Fruit fly (Drosophila melanogaster) whole organism, embryonic: ENCODE results near the gene CrzR.

Experiments used
- Adf1 ChIP-seq: fragments of 200-800 bp; sonication (Bioruptor generic); IDR thresholded peaks from 2 replicates; pipeline ENCODE4 v1.3.6; 2022; ENCODE audit warnings: missing biosample characterization, missing genetic modification characterization
- CG10209 ChIP-seq: fragments of 200-800 bp; sonication (Bioruptor generic); optimal IDR thresholded peaks from 3 replicates; lab custom pipeline; 2017; ENCODE audit warnings: missing biosample characterization, mild to moderate bottlenecking, missing genetic modification characterization, missing genetic modification reagents
- CG11247 ChIP-seq: fragments of 200-800 bp; sonication (Bioruptor generic); IDR thresholded peaks from 2 replicates; pipeline ENCODE4 v1.3.6; 2022; ENCODE audit warnings: missing biosample characterization, missing genetic modification characterization
- CG11696 ChIP-seq: fragments of 200-800 bp; sonication (Bioruptor generic); IDR thresholded peaks from 2 replicates; pipeline ENCODE4 v1.3.6; 2022; ENCODE audit warnings: missing biosample characterization, missing genetic modification characterization
- CG12071 ChIP-seq: fragments of 200-800 bp; sonication (Bioruptor generic); optimal IDR thresholded peaks from 3 replicates; lab custom pipeline; 2018; ENCODE audit warnings: missing biosample characterization, mild to moderate bottlenecking, missing genetic modification characterization
- CG12299 ChIP-seq: fragments of 200-800 bp; sonication (Bioruptor generic); optimal IDR thresholded peaks from 2 replicates; lab custom pipeline; 2018; ENCODE audit warnings: missing biosample characterization, mild to moderate bottlenecking, missing genetic modification characterization
- CG13123 ChIP-seq: fragments of 200-800 bp; sonication (Bioruptor generic); optimal IDR thresholded peaks from 2 replicates; lab custom pipeline; 2016; ENCODE audit warnings: missing biosample characterization, missing genetic modification characterization
- CG13894 ChIP-seq: fragments of 200-800 bp; sonication (Bioruptor generic); optimal IDR thresholded peaks from 3 replicates; lab custom pipeline; 2018; ENCODE audit warnings: missing biosample characterization, mild to moderate bottlenecking, missing genetic modification characterization, moderate library complexity
- CG14860 ChIP-seq: fragments of 200-800 bp; sonication (Bioruptor generic); IDR thresholded peaks from 3 replicates; pipeline ENCODE4 v1.3.6; 2022; ENCODE audit warnings: missing biosample characterization, missing genetic modification characterization; ENCODE audit not compliant: partially characterized antibody
- CG15011 ChIP-seq: fragments of 200-800 bp; sonication (Bioruptor generic); optimal IDR thresholded peaks from 3 replicates; lab custom pipeline; 2018; ENCODE audit warnings: missing biosample characterization, mild to moderate bottlenecking, missing genetic modification characterization
- CG1603 ChIP-seq: fragments of 200-800 bp; sonication (Bioruptor generic); optimal IDR thresholded peaks from 2 replicates; lab custom pipeline; 2019; ENCODE audit warnings: missing biosample characterization, mild to moderate bottlenecking, missing genetic modification characterization, moderate library complexity
- CG1647 ChIP-seq: fragments of 200-800 bp; sonication (Bioruptor generic); optimal IDR thresholded peaks from 3 replicates; lab custom pipeline; 2016; ENCODE audit warnings: missing biosample characterization, missing genetic modification characterization
- CG16813 ChIP-seq: fragments of 200-800 bp; sonication (Bioruptor generic); IDR thresholded peaks from 3 replicates; pipeline ENCODE4 v1.3.6; 2022; ENCODE audit warnings: missing biosample characterization, missing genetic modification characterization; ENCODE audit not compliant: partially characterized antibody
- CG5953 ChIP-seq: fragments of 200-800 bp; sonication (Bioruptor generic); IDR thresholded peaks from 2 replicates; pipeline ENCODE4 v1.3.6; 2022; ENCODE audit warnings: missing biosample characterization, missing genetic modification characterization
- CG6791 ChIP-seq: fragments of 200-800 bp; sonication (Bioruptor generic); IDR thresholded peaks from 3 replicates; pipeline ENCODE4 v1.3.6; 2022; ENCODE audit warnings: missing biosample characterization, missing genetic modification characterization; ENCODE audit not compliant: partially characterized antibody
- CG7839 ChIP-seq: fragments of 200-800 bp; sonication (Bioruptor generic); optimal IDR thresholded peaks from 3 replicates; lab custom pipeline; 2018; ENCODE audit warnings: missing biosample characterization, mild to moderate bottlenecking, missing genetic modification characterization, moderate library complexity
- CG8089 ChIP-seq: fragments of 200-800 bp; sonication (Bioruptor generic); optimal IDR thresholded peaks from 3 replicates; lab custom pipeline; 2016; ENCODE audit warnings: missing biosample characterization, missing genetic modification characterization
- CG8924 ChIP-seq: fragments of 200-800 bp; optimal IDR thresholded peaks from 3 replicates; lab custom pipeline; 2019; ENCODE audit warnings: missing biosample characterization, mild to moderate bottlenecking, missing genetic modification characterization, moderate library complexity
- CoRest ChIP-seq: fragments of 200-800 bp; sonication (Bioruptor generic); optimal IDR thresholded peaks from 3 replicates; lab custom pipeline; 2018; ENCODE audit warnings: missing biosample characterization, mild to moderate bottlenecking, missing genetic modification characterization, moderate library complexity
- D ChIP-seq, 2 experiments: fragments of 200-800 bp in 1 of 2; fragments of >200 bp in 1 of 2; sonication (Bioruptor generic) in 1 of 2; optimal IDR thresholded peaks; 2 replicates in 1 of 2; 3 replicates in 1 of 2; lab custom pipeline; 2017; ENCODE audit warnings: mild to moderate bottlenecking in 1 of 2, missing biosample characterization in 1 of 2, missing genetic modification characterization in 1 of 2, missing genetic modification reagents in 1 of 2
- Dek ChIP-seq: fragments of 200-800 bp; sonication (Bioruptor generic); optimal IDR thresholded peaks from 3 replicates; lab custom pipeline; 2019; ENCODE audit warnings: missing biosample characterization, mild to moderate bottlenecking, missing genetic modification characterization, moderate library complexity
- Dfd ChIP-seq, 2 experiments: fragments of >200 bp; optimal IDR thresholded peaks; 2 replicates each; lab custom pipeline; 2017; ENCODE audit warnings: missing biosample characterization in 2 of 2, missing genetic modification characterization in 2 of 2
- Dref ChIP-seq: fragments of 200-800 bp; sonication (Bioruptor generic); IDR thresholded peaks from 2 replicates; pipeline ENCODE4 v1.3.6; 2022; ENCODE audit warnings: missing biosample characterization, missing genetic modification characterization
- H2.0 ChIP-seq: fragments of 200-800 bp; sonication (Bioruptor generic); IDR thresholded peaks from 2 replicates; pipeline ENCODE4 v1.3.6; 2022; ENCODE audit warnings: missing biosample characterization, missing genetic modification characterization
- HLHmδ ChIP-seq: fragments of 200-800 bp; sonication (Bioruptor generic); optimal IDR thresholded peaks from 2 replicates; lab custom pipeline; 2018; ENCODE audit warnings: missing biosample characterization, mild to moderate bottlenecking, missing genetic modification characterization, moderate library complexity
- Hr51 ChIP-seq, 2 experiments: fragments of 200-800 bp; sonication (Bioruptor generic); optimal IDR thresholded peaks; 2 replicates in 1 of 2; 3 replicates in 1 of 2; lab custom pipeline; 2016 to 2018; ENCODE audit warnings: missing biosample characterization in 2 of 2, missing genetic modification characterization in 2 of 2, mild to moderate bottlenecking in 1 of 2, moderate library complexity in 1 of 2
- Lhr ChIP-seq: fragments of 200-800 bp; sonication (Bioruptor generic); optimal IDR thresholded peaks from 3 replicates; lab custom pipeline; 2017; ENCODE audit warnings: mild to moderate bottlenecking, missing biosample characterization, missing genetic modification reagents, missing genetic modification characterization
- MTF-1 ChIP-seq: fragments of 200-800 bp; sonication (Bioruptor generic); optimal IDR thresholded peaks from 2 replicates; lab custom pipeline; 2018; ENCODE audit warnings: missing biosample characterization, mild to moderate bottlenecking, missing genetic modification characterization, borderline replicate concordance
- Med ChIP-seq: fragments of 200-800 bp; sonication (Bioruptor generic); peaks from one replicate; lab custom pipeline; 2016; ENCODE audit warnings: missing biosample characterization, missing genetic modification characterization, mild to moderate bottlenecking, inconsistent platforms, moderate library complexity
- Meics ChIP-seq: fragments of 200-800 bp; sonication (Bioruptor generic); optimal IDR thresholded peaks from 2 replicates; lab custom pipeline; 2017; ENCODE audit warnings: missing biosample characterization, mild to moderate bottlenecking, missing genetic modification characterization
- Opbp ChIP-seq: fragments of 200-800 bp; sonication (Bioruptor generic); IDR thresholded peaks from 3 replicates; pipeline ENCODE4 v1.3.6; 2022; ENCODE audit warnings: missing biosample characterization, missing genetic modification characterization; ENCODE audit not compliant: partially characterized antibody
- Pdp1 ChIP-seq, 2 experiments: fragments of 200-800 bp; sonication (Bioruptor generic); optimal IDR thresholded peaks; 3 replicates each; lab custom pipeline; 2016; ENCODE audit warnings: missing biosample characterization in 2 of 2, missing genetic modification characterization in 2 of 2, mild to moderate bottlenecking in 1 of 2, moderate library complexity in 1 of 2
- Rfx ChIP-seq: fragments of 200-800 bp; sonication (Bioruptor generic); IDR thresholded peaks from 2 replicates; pipeline ENCODE4 v1.3.6; 2022; ENCODE audit warnings: missing biosample characterization, missing genetic modification characterization
- ac ChIP-seq: fragments of 200-800 bp; sonication (Bioruptor generic); optimal IDR thresholded peaks from 3 replicates; lab custom pipeline; 2017; ENCODE audit warnings: missing biosample characterization, mild to moderate bottlenecking, missing genetic modification characterization
- az2 ChIP-seq: fragments of 200-800 bp; sonication (Bioruptor generic); optimal IDR thresholded peaks from 3 replicates; lab custom pipeline; 2016; ENCODE audit warnings: missing biosample characterization, missing genetic modification characterization
- cwo ChIP-seq: fragments of 200-800 bp; sonication (Bioruptor generic); optimal IDR thresholded peaks from 3 replicates; lab custom pipeline; 2017; ENCODE audit warnings: missing biosample characterization, missing genetic modification characterization, mild to moderate bottlenecking, moderate library complexity, missing genetic modification reagents
- da ChIP-seq: fragments of 200-800 bp; sonication (Bioruptor generic); optimal IDR thresholded peaks from 2 replicates; lab custom pipeline; 2016; ENCODE audit warnings: missing biosample characterization, missing genetic modification characterization
- danr ChIP-seq: fragments of 200-800 bp; sonication (Bioruptor generic); IDR thresholded peaks from 2 replicates; pipeline ENCODE4 v1.3.6; 2022; ENCODE audit warnings: missing biosample characterization, missing genetic modification characterization
- dimm ChIP-seq: fragments of 200-800 bp; sonication (Bioruptor generic); IDR thresholded peaks from 2 replicates; pipeline ENCODE4 v1.3.6; 2022; ENCODE audit warnings: missing biosample characterization, missing genetic modification characterization
- disco-r ChIP-seq: fragments of 200-800 bp; sonication (Bioruptor generic); optimal IDR thresholded peaks from 2 replicates; lab custom pipeline; 2016; ENCODE audit warnings: missing biosample characterization, missing genetic modification characterization
- dm ChIP-seq: fragments of 200-800 bp; sonication (Bioruptor generic); optimal IDR thresholded peaks from 3 replicates; lab custom pipeline; 2016; ENCODE audit warnings: missing biosample characterization, missing genetic modification characterization
- eve ChIP-seq, 2 experiments: fragments of >200 bp; optimal IDR thresholded peaks; 2 replicates each; lab custom pipeline; 2017; ENCODE audit warnings: missing biosample characterization in 2 of 2, missing genetic modification characterization in 2 of 2
- fd3F ChIP-seq: fragments of 200-800 bp; sonication (Bioruptor generic); optimal IDR thresholded peaks from 2 replicates; lab custom pipeline; 2018; ENCODE audit warnings: missing biosample characterization, mild to moderate bottlenecking, missing genetic modification characterization, moderate library complexity
- gro ChIP-seq: fragments of 200-800 bp; sonication (Bioruptor generic); optimal IDR thresholded peaks from 2 replicates; lab custom pipeline; 2016; ENCODE audit warnings: missing biosample characterization, missing genetic modification characterization
- jing ChIP-seq: fragments of 200-800 bp; sonication (Bioruptor generic); optimal IDR thresholded peaks from 2 replicates; lab custom pipeline; 2018; ENCODE audit warnings: missing biosample characterization, mild to moderate bottlenecking, missing genetic modification characterization
- ken ChIP-seq: fragments of 200-800 bp; sonication (Bioruptor generic); IDR thresholded peaks from 3 replicates; pipeline ENCODE4 v1.3.6; 2022; ENCODE audit warnings: missing biosample characterization, missing genetic modification characterization
- onecut ChIP-seq: fragments of 200-800 bp; sonication (Bioruptor generic); IDR thresholded peaks from 2 replicates; pipeline ENCODE4 v1.3.6; 2022; ENCODE audit warnings: missing biosample characterization, missing genetic modification characterization
- stwl ChIP-seq: fragments of 200-800 bp; sonication (Bioruptor generic); optimal IDR thresholded peaks from 3 replicates; lab custom pipeline; 2018; ENCODE audit warnings: missing biosample characterization, mild to moderate bottlenecking, missing genetic modification characterization, moderate library complexity
- trh ChIP-seq: fragments of 200-800 bp; sonication (Bioruptor generic); optimal IDR thresholded peaks from 2 replicates; lab custom pipeline; 2016; ENCODE audit warnings: missing biosample characterization, missing genetic modification characterization
- tup ChIP-seq: fragments of 200-800 bp; sonication (Bioruptor generic); optimal IDR thresholded peaks from 2 replicates; lab custom pipeline; 2016; ENCODE audit warnings: missing biosample characterization, mild to moderate bottlenecking, missing genetic modification characterization, moderate library complexity

CrzR gene

DNA sequence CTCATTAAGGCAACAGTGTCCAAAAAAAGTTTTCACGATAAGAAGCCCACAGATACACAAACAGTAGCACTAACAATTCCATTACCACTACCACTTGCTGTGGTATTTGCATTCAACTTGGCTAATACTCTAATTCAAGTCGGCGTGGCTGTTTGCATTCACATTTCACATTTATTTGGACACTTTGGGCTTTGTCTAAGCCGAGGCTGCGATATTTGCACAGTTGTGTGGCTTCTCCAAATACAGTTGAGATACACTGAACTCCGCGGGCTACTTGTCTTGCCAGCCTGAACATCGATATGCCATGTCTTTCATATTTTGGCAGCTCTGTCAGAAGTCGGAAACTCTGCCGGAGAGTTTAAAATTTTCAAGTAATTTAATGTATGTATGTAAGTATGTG is 1.0 kb downstream of the CrzR start (continued):
- peak; percentile 46 for TF ChIP-seq Meics
- no peak for TF ChIP-seq dimm (GFP tag; lab: Robert Waterston, UW)
- TF ChIP-seq ken (GFP tag; lab: Robert Waterston, UW) = no peak
- TF ChIP-seq CG11696 = no peak
- TF ChIP-seq CG13123 (GFP tag; lab: Kevin White, UChicago) = no peak
- no peak for TF ChIP-seq ac (GFP tag; lab: Kevin White, UChicago)
- TF ChIP-seq Dref (GFP tag; lab: Robert Waterston, UW) = no peak
- peak; percentile 49; the same call in 1 of the 2 replicates for TF ChIP-seq CG11247 (GFP tag; lab: Robert Waterston, UW)
- no peak for TF ChIP-seq Lhr (GFP tag; lab: Kevin White, UChicago)
- TF ChIP-seq CG12299 (tag; lab: Kevin White, UChicago) = no peak
- TF ChIP-seq trh = no peak
- TF ChIP-seq CG12071 (GFP tag; lab: Kevin White, UChicago) = peak; percentile 53
- no peak for TF ChIP-seq HLHmδ
- TF ChIP-seq CG8924 = no peak
- no peak for TF ChIP-seq CG13894
- no peak for TF ChIP-seq disco-r
- TF ChIP-seq D (optimal IDR thresholded peaks at IDR 0.05; lab: Kevin White, UChicago) = no peak
- TF ChIP-seq D (GFP tag; optimal IDR thresholded peaks at IDR 0.05; lab: Kevin White, UChicago) = no peak
- TF ChIP-seq onecut (GFP tag; lab: Robert Waterston, UW) = no peak; the same call in 1 of the 2 replicates
- TF ChIP-seq Adf1 = no peak
- TF ChIP-seq cwo (GFP tag; lab: Kevin White, UChicago) = peak; percentile 16
- no peak for TF ChIP-seq danr (GFP tag; lab: Robert Waterston, UW)
- peak; percentile 18 for TF ChIP-seq da (GFP tag; lab: Kevin White, UChicago)
- no peak for TF ChIP-seq CG16813 (GFP tag; lab: Robert Waterston, UW)
- TF ChIP-seq CG10209 (GFP tag; lab: Kevin White, UChicago) = peak; percentile 52
- no peak for TF ChIP-seq jing (GFP tag; lab: Kevin White, UChicago)
- TF ChIP-seq CG1603 = peak; percentile 44
- peak; percentile 16 for TF ChIP-seq CG1647 (GFP tag; lab: Kevin White, UChicago)
- TF ChIP-seq stwl (tag; lab: Kevin White, UChicago) = no peak
- no peak for TF ChIP-seq CG8089 (GFP tag; lab: Kevin White, UChicago)
- TF ChIP-seq Pdp1 (GFP tag; optimal IDR thresholded peaks at IDR 0.05; lab: Kevin White, UChicago) = peak in 1 of 2 experiments; percentile 21
- no peak for TF ChIP-seq Dek (tag; lab: Kevin White, UChicago)
- TF ChIP-seq Dfd (GFP tag; optimal IDR thresholded peaks at IDR 0.05; lab: Kevin White, UChicago) = no peak
- TF ChIP-seq CG15011 (GFP tag; lab: Kevin White, UChicago) = peak; percentile 12
- TF ChIP-seq dm (GFP tag; lab: Kevin White, UChicago) = no peak
- TF ChIP-seq CG14860 (GFP tag; lab: Robert Waterston, UW) = no peak
- peak; percentile 9 for TF ChIP-seq MTF-1 (GFP tag; lab: Kevin White, UChicago)
- TF ChIP-seq fd3F (GFP tag; lab: Kevin White, UChicago) = peak; percentile 2
- no peak for TF ChIP-seq az2
- TF ChIP-seq H2.0 = no peak
- TF ChIP-seq CG6791 = no peak
- no peak for TF ChIP-seq eve (GFP tag; optimal IDR thresholded peaks at IDR 0.05; lab: Kevin White, UChicago)
- TF ChIP-seq Med = peak; percentile 90
- TF ChIP-seq Hr51 (GFP tag; optimal IDR thresholded peaks at IDR 0.05; lab: Kevin White, UChicago) = peak in 1 of 2 experiments; percentile 10
- TF ChIP-seq Rfx (GFP tag; lab: Robert Waterston, UW) = peak; percentile 6; the same call in 1 of the 2 replicates
- TF ChIP-seq CoRest = peak; percentile 20
- no peak for TF ChIP-seq CG5953 (GFP tag; lab: Robert Waterston, UW)
- no peak for TF ChIP-seq CG7839 (tag; lab: Kevin White, UChicago)
- TF ChIP-seq tup = peak; percentile 14
- peak; percentile 7 for TF ChIP-seq gro (GFP tag; lab: Kevin White, UChicago)
- TF ChIP-seq Opbp = no peak
